Fruit fly (Drosophila melanogaster) whole organism, prepupa: Measurements from ENCODE around the gene CG34327.

Experiments
- CG6854 ChIP-seq: fragments of 200-800 bp; sonication (Bioruptor generic); optimal IDR thresholded peaks from 2 replicates; lab custom pipeline; 2017; ENCODE audit warnings: missing biosample characterization, mild to moderate bottlenecking, missing genetic modification characterization
- CG8632 ChIP-seq: fragments of 200-800 bp; sonication (Bioruptor generic); optimal IDR thresholded peaks from 3 replicates; lab custom pipeline; 2016; ENCODE audit warnings: missing biosample characterization, missing genetic modification characterization
- Hr39 ChIP-seq: fragments of 200-800 bp; sonication (Bioruptor generic); optimal IDR thresholded peaks from 2 replicates; lab custom pipeline; 2016; ENCODE audit warnings: missing biosample characterization, missing genetic modification characterization
- Hr4 ChIP-seq: fragments of 200-800 bp; sonication (Bioruptor generic); optimal IDR thresholded peaks from 3 replicates; lab custom pipeline; 2016; ENCODE audit warnings: missing biosample characterization, missing genetic modification characterization
- Met ChIP-seq: fragments of 200-800 bp; sonication (Bioruptor generic); optimal IDR thresholded peaks from 3 replicates; lab custom pipeline; 2016; ENCODE audit warnings: missing biosample characterization, missing genetic modification characterization
- spab ChIP-seq: fragments of 200-800 bp; sonication (Bioruptor generic); optimal IDR thresholded peaks from 2 replicates; lab custom pipeline; 2017; ENCODE audit warnings: missing biosample characterization, mild to moderate bottlenecking, missing genetic modification characterization, missing genetic modification reagents

- TF ChIP-seq Hr39 = no peak
- TF ChIP-seq CG8632 (GFP tag; lab: Kevin White, UChicago) = no peak
- no peak for TF ChIP-seq spab
- no peak for TF ChIP-seq Met (GFP tag; lab: Kevin White, UChicago)
- TF ChIP-seq CG6854 = no peak
- TF ChIP-seq Hr4 (GFP tag; lab: Kevin White, UChicago) = no peak
These were observed 21.0 kb downstream of the CG34327 start, which contains the start of the genes TTLL1A and CG5070 for dm6 chrX:17202498-17203162.
